Worm (Caenorhabditis elegans): ENCODE results near the gene srx-86.
A peak's percentile ranks its signal among the peaks of the same experiment; 100 is the strongest.

Gene srx-86

ce11 chrV:11554260-11554659 lies 8.5 kb upstream of the srx-86 start, which contains the start of gene duo-1:
TSS of gene duo-1 (plus strand) at chrV:11554630.
- TF ChIP-seq snpc-1.1 (tag; optimal IDR thresholded peaks at IDR 0.05; ENCODE audit: insufficient read depth) (no peak), F22D6.2 (tag; optimal IDR thresholded peaks at IDR 0.05) (no peak), efl-1 (GFP tag; optimal IDR thresholded peaks at IDR 0.05) (peak; percentile 95), nhr-80 (tag; optimal IDR thresholded peaks at IDR 0.05) (no peak), snpc-3.4 (tag; optimal IDR thresholded peaks at IDR 0.05) (peak; percentile 49), ceh-91 (GFP tag; IDR thresholded peaks at IDR 0.05) (peak; percentile 79), dox-1 (GFP tag; IDR thresholded peaks at IDR 0.05) (peak; percentile 55), D2030.7 (GFP tag; IDR thresholded peaks at IDR 0.05) (peak; percentile 64), egl-44 (GFP tag; IDR thresholded peaks at IDR 0.05) (no peak), lin-35 (GFP tag; optimal IDR thresholded peaks at IDR 0.05) (peak in 1 of 3 experiments; percentile 41), B0019.2 (GFP tag; conservative IDR thresholded peaks at IDR 0.05) (no peak), madf-8 (GFP tag; conservative IDR thresholded peaks at IDR 0.05) (peak; percentile 88), lin-26 (GFP tag; IDR thresholded peaks at IDR 0.05) (no peak), rcor-1 (GFP tag; IDR thresholded peaks at IDR 0.05) (peak; percentile 72), hmg-1.2 (GFP tag; IDR thresholded peaks at IDR 0.05) (peak; percentile 28; the same call in 1 of the 2 replicates), lsl-1 (GFP tag; optimal IDR thresholded peaks at IDR 0.05) (peak; percentile 80), lir-1 (GFP tag; conservative IDR thresholded peaks at IDR 0.05) (no peak), hsf-1 (GFP tag; IDR thresholded peaks at IDR 0.05) (no peak), dpl-1 (GFP tag; optimal IDR thresholded peaks at IDR 0.05) (peak; percentile 82), lin-54 (GFP tag; optimal IDR thresholded peaks at IDR 0.05) (peak; percentile 57), hlh-12 (tag; optimal IDR thresholded peaks at IDR 0.05) (no peak), ceh-58 (GFP tag; IDR thresholded peaks at IDR 0.05) (no peak), unc-130 (GFP tag; optimal IDR thresholded peaks at IDR 0.05) (peak; percentile 60), F33H1.4 (GFP tag; IDR thresholded peaks at IDR 0.05) (peak; percentile 66), let-607 (tag; optimal IDR thresholded peaks at IDR 0.05) (no peak), F49E8.2 (tag; optimal IDR thresholded peaks at IDR 0.05; ENCODE audit: insufficient read depth) (no peak), him-1 (tag; optimal IDR thresholded peaks at IDR 0.05) (peak; percentile 39), snpc-4 (GFP tag; optimal IDR thresholded peaks at IDR 0.05) (no peak), snpc-4 (tag; optimal IDR thresholded peaks at IDR 0.05) (peak in 1 of 4 experiments; percentile 49), Y56A3A.18 (GFP tag; IDR thresholded peaks at IDR 0.05) (no peak), ekl-4 (GFP tag; IDR thresholded peaks at IDR 0.05) (0 out of 2 replicates have a peak, but pooled peaks have one; percentile 51), xnd-1 (tag; optimal IDR thresholded peaks at IDR 0.05) (peak; percentile 86), tlf-1 (GFP tag; optimal IDR thresholded peaks at IDR 0.05) (no peak), madf-6 (GFP tag; IDR thresholded peaks at IDR 0.05) (peak; percentile 95), nhr-90 (tag; optimal IDR thresholded peaks at IDR 0.05) (no peak), lag-1 (GFP tag; IDR thresholded peaks at IDR 0.05) (no peak)

DNA sequence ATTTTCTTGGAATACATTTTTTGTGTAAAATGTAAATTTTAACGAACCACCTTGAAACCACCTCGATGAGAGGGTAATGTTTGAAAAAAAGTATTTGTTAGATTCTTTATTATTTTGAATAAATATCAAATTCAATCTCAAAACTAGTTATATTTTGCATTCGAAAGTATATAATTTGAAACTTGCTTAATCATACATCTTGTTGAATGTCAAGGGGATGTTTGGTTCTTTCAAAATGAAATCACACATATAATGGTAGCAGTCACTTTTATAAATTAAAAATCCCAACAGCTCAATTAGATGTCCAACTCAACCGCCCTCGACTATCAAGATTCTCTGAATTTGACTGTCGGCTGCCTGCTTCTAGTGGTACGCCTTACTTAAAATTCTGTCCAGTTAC lies 1.8 kb downstream of the srx-86 start, which contains the start of gene srx-87:
TSS of gene srx-87 (plus strand) at position 301 of the 400 bp plus-strand sequence.
- TF ChIP-seq Y79H2A.3 (GFP tag; conservative IDR thresholded peaks at IDR 0.05) (no peak), ztf-25 (GFP tag; IDR thresholded peaks at IDR 0.05) (no peak), hsf-1 (GFP tag; IDR thresholded peaks at IDR 0.05) (no peak), snpc-3.4 (tag; optimal IDR thresholded peaks at IDR 0.05) (no peak), tbp1 (GFP tag; optimal IDR thresholded peaks at IDR 0.05) (no peak), hmg-1.2 (GFP tag; IDR thresholded peaks at IDR 0.05) (no peak), ceh-100 (GFP tag; IDR thresholded peaks at IDR 0.05) (no peak), unc-62 (GFP tag; optimal IDR thresholded peaks at IDR 0.05) (no peak), bed-2 (GFP tag; IDR thresholded peaks at IDR 0.05) (no peak), attf-6 (GFP tag; IDR thresholded peaks at IDR 0.05) (no peak), lsl-1 (GFP tag; optimal IDR thresholded peaks at IDR 0.05) (no peak)
